Fruit fly (Drosophila melanogaster) whole organism, embryonic: ENCODE data around the gene CG31960.

ENCODE experiments used
- Atf-2 ChIP-seq: fragments of 200-800 bp; sonication (Bioruptor generic); optimal IDR thresholded peaks from 2 replicates; lab custom pipeline; 2016; ENCODE audit warnings: missing biosample characterization, missing genetic modification characterization
- Atf3 ChIP-seq: fragments of 200-800 bp; sonication (Bioruptor generic); optimal IDR thresholded peaks from 3 replicates; lab custom pipeline; 2016; ENCODE audit warnings: missing biosample characterization, missing genetic modification characterization
- B-H1 ChIP-seq: fragments of 200-800 bp; sonication (Bioruptor generic); IDR thresholded peaks from 3 replicates; pipeline ENCODE4 v1.3.6; 2022; ENCODE audit warnings: missing biosample characterization, missing genetic modification characterization
- Bgb ChIP-seq: fragments of 200-800 bp; sonication (Bioruptor generic); IDR thresholded peaks from 2 replicates; pipeline ENCODE4 v1.3.6; 2022; ENCODE audit warnings: missing biosample characterization, missing genetic modification characterization; ENCODE audit not compliant: partially characterized antibody
- C15 ChIP-seq: fragments of 200-800 bp; sonication (Bioruptor generic); IDR thresholded peaks from 3 replicates; pipeline ENCODE4 v1.3.6; 2022; ENCODE audit warnings: missing biosample characterization, missing genetic modification characterization
- CG10274 ChIP-seq: fragments of 200-800 bp; sonication (Bioruptor generic); optimal IDR thresholded peaks from 3 replicates; lab custom pipeline; 2017; ENCODE audit warnings: missing biosample characterization, mild to moderate bottlenecking, missing genetic modification characterization
- CG10959 ChIP-seq: fragments of 200-800 bp; sonication (Bioruptor generic); IDR thresholded peaks from 2 replicates; pipeline ENCODE4 v1.3.6; 2022; ENCODE audit warnings: missing biosample characterization, missing genetic modification characterization
- CG11093 ChIP-seq: fragments of 200-800 bp; sonication (Bioruptor generic); IDR thresholded peaks from 3 replicates; pipeline ENCODE4 v1.3.6; 2022; ENCODE audit warnings: missing biosample characterization, missing genetic modification characterization
- CG11560 ChIP-seq: fragments of 200-800 bp; sonication (Bioruptor generic); IDR thresholded peaks from 3 replicates; pipeline ENCODE4 v1.3.6; 2022; ENCODE audit warnings: missing biosample characterization, missing genetic modification characterization
- CG15479 ChIP-seq: fragments of 200-800 bp; sonication (Bioruptor generic); optimal IDR thresholded peaks from 3 replicates; lab custom pipeline; 2019; ENCODE audit warnings: missing biosample characterization, mild to moderate bottlenecking, missing genetic modification characterization, moderate library complexity
- CG15514 ChIP-seq: fragments of 200-800 bp; sonication (Bioruptor generic); optimal IDR thresholded peaks from 3 replicates; lab custom pipeline; 2017; ENCODE audit warnings: missing biosample characterization, missing genetic modification characterization, mild to moderate bottlenecking, moderate library complexity, missing genetic modification reagents
- CG16779 ChIP-seq: fragments of 200-800 bp; sonication (Bioruptor generic); IDR thresholded peaks from 2 replicates; pipeline ENCODE4 v1.3.6; 2022; ENCODE audit warnings: missing biosample characterization, missing genetic modification characterization
- CG17568 ChIP-seq: fragments of 200-800 bp; sonication (Bioruptor generic); optimal IDR thresholded peaks from 2 replicates; lab custom pipeline; 2018; ENCODE audit warnings: missing biosample characterization, mild to moderate bottlenecking, missing genetic modification characterization, moderate library complexity
- CG31224 ChIP-seq: fragments of 200-800 bp; sonication (Bioruptor generic); IDR thresholded peaks from 2 replicates; pipeline ENCODE4 v1.3.6; 2022; ENCODE audit warnings: missing biosample characterization, missing genetic modification characterization
- CG4820 ChIP-seq: fragments of 200-800 bp; sonication (Bioruptor generic); optimal IDR thresholded peaks from 3 replicates; lab custom pipeline; 2016; ENCODE audit warnings: missing biosample characterization, missing genetic modification characterization
- CG7271 ChIP-seq: fragments of 200-800 bp; sonication (Bioruptor generic); optimal IDR thresholded peaks from 2 replicates; lab custom pipeline; 2018; ENCODE audit warnings: missing biosample characterization, mild to moderate bottlenecking, missing genetic modification characterization, moderate library complexity
- CG7963 ChIP-seq: fragments of 200-800 bp; sonication (Bioruptor generic); IDR thresholded peaks from 3 replicates; pipeline ENCODE4 v1.3.6; 2022; ENCODE audit warnings: missing biosample characterization, missing genetic modification characterization; ENCODE audit not compliant: partially characterized antibody
- D19B ChIP-seq: fragments of 200-800 bp; sonication (Bioruptor generic); optimal IDR thresholded peaks from 2 replicates; lab custom pipeline; 2017; ENCODE audit warnings: missing biosample characterization, mild to moderate bottlenecking, missing genetic modification characterization
- Dref ChIP-seq: fragments of 200-800 bp; sonication (Bioruptor generic); IDR thresholded peaks from 2 replicates; pipeline ENCODE4 v1.3.6; 2022; ENCODE audit warnings: missing biosample characterization, missing genetic modification characterization
- Hr3 ChIP-seq: fragments of 200-800 bp; sonication (Bioruptor generic); optimal IDR thresholded peaks from 3 replicates; lab custom pipeline; 2016; ENCODE audit warnings: missing biosample characterization, missing genetic modification characterization
- Hr51 ChIP-seq, 2 experiments: fragments of 200-800 bp; sonication (Bioruptor generic); optimal IDR thresholded peaks; 2 replicates in 1 of 2; 3 replicates in 1 of 2; lab custom pipeline; 2016 to 2018; ENCODE audit warnings: missing biosample characterization in 2 of 2, missing genetic modification characterization in 2 of 2, mild to moderate bottlenecking in 1 of 2, moderate library complexity in 1 of 2
- NC2β ChIP-seq: fragments of 200-800 bp; sonication (Bioruptor generic); optimal IDR thresholded peaks from 2 replicates; lab custom pipeline; 2016; ENCODE audit warnings: missing biosample characterization, missing genetic modification characterization
- Nf-YB ChIP-seq: fragments of 200-800 bp; sonication (Bioruptor generic); optimal IDR thresholded peaks from 3 replicates; lab custom pipeline; 2019; ENCODE audit warnings: missing biosample characterization, mild to moderate bottlenecking, missing genetic modification characterization, moderate library complexity
- Opbp ChIP-seq: fragments of 200-800 bp; sonication (Bioruptor generic); IDR thresholded peaks from 3 replicates; pipeline ENCODE4 v1.3.6; 2022; ENCODE audit warnings: missing biosample characterization, missing genetic modification characterization; ENCODE audit not compliant: partially characterized antibody
- Ravus ChIP-seq: fragments of 200-800 bp; sonication (Bioruptor generic); IDR thresholded peaks from 2 replicates; pipeline ENCODE4 v1.3.6; 2022; ENCODE audit warnings: missing biosample characterization, missing genetic modification characterization
- Side ChIP-seq: fragments of 200-800 bp; sonication (Bioruptor generic); optimal IDR thresholded peaks from 2 replicates; lab custom pipeline; 2016; ENCODE audit warnings: missing biosample characterization, missing genetic modification characterization
- Sry-β ChIP-seq: fragments of 200-800 bp; sonication (Bioruptor generic); optimal IDR thresholded peaks from 2 replicates; lab custom pipeline; 2018; ENCODE audit warnings: missing biosample characterization, mild to moderate bottlenecking, missing genetic modification characterization, moderate library complexity
- Taf1 ChIP-seq: fragments of 200-800 bp; sonication (Bioruptor generic); IDR thresholded peaks from 2 replicates; pipeline ENCODE4 v1.3.6; 2022; ENCODE audit warnings: missing biosample characterization, missing genetic modification characterization
- ac ChIP-seq: fragments of 200-800 bp; sonication (Bioruptor generic); optimal IDR thresholded peaks from 3 replicates; lab custom pipeline; 2017; ENCODE audit warnings: missing biosample characterization, mild to moderate bottlenecking, missing genetic modification characterization
- az2 ChIP-seq: fragments of 200-800 bp; sonication (Bioruptor generic); optimal IDR thresholded peaks from 3 replicates; lab custom pipeline; 2016; ENCODE audit warnings: missing biosample characterization, missing genetic modification characterization
- chm ChIP-seq: fragments of 200-800 bp; sonication (Bioruptor generic); IDR thresholded peaks from 2 replicates; pipeline ENCODE4 v1.3.6; 2022; ENCODE audit warnings: missing biosample characterization, missing genetic modification characterization
- dysf ChIP-seq: fragments of 200-800 bp; sonication (Bioruptor generic); IDR thresholded peaks from 3 replicates; pipeline ENCODE4 v1.3.6; 2022; ENCODE audit warnings: missing biosample characterization, missing genetic modification characterization
- en ChIP-seq: fragments of 200-800 bp; sonication (Bioruptor generic); optimal IDR thresholded peaks from 2 replicates; lab custom pipeline; 2016; ENCODE audit warnings: missing biosample characterization, missing genetic modification characterization
- exex ChIP-seq: fragments of 200-800 bp; sonication (Bioruptor generic); optimal IDR thresholded peaks from 4 replicates; lab custom pipeline; 2018; ENCODE audit warnings: missing biosample characterization, mild to moderate bottlenecking, missing genetic modification characterization, moderate library complexity
- gsb ChIP-seq: fragments of 200-800 bp; sonication (Bioruptor generic); IDR thresholded peaks from 2 replicates; pipeline ENCODE4 v1.3.6; 2022; ENCODE audit warnings: missing biosample characterization, missing genetic modification characterization
- klu ChIP-seq: fragments of 200-800 bp; sonication (Bioruptor generic); IDR thresholded peaks from 2 replicates; pipeline ENCODE4 v1.3.6; 2022; ENCODE audit warnings: missing biosample characterization, missing genetic modification characterization
- kni ChIP-seq: fragments of 200-800 bp; sonication (Bioruptor generic); optimal IDR thresholded peaks from 3 replicates; lab custom pipeline; 2017; ENCODE audit warnings: mild to moderate bottlenecking, missing biosample characterization, missing genetic modification reagents, missing genetic modification characterization
- luna ChIP-seq: fragments of 200-800 bp; sonication (Bioruptor generic); optimal IDR thresholded peaks from 2 replicates; lab custom pipeline; 2016; ENCODE audit warnings: missing biosample characterization, missing genetic modification characterization
- mirr ChIP-seq: fragments of 200-800 bp; sonication (Bioruptor generic); optimal IDR thresholded peaks from 3 replicates; lab custom pipeline; 2018; ENCODE audit warnings: missing biosample characterization, mild to moderate bottlenecking, missing genetic modification characterization
- nerfin-2 ChIP-seq: fragments of 200-800 bp; sonication (Bioruptor generic); IDR thresholded peaks from 2 replicates; pipeline ENCODE4 v1.3.6; 2022; ENCODE audit warnings: missing biosample characterization, missing genetic modification characterization; ENCODE audit not compliant: partially characterized antibody
- nmo ChIP-seq: fragments of 200-800 bp; sonication (Bioruptor generic); optimal IDR thresholded peaks from 2 replicates; lab custom pipeline; 2018; ENCODE audit warnings: missing biosample characterization, mild to moderate bottlenecking, missing genetic modification characterization, moderate library complexity
- p53 ChIP-seq: fragments of 200-800 bp; sonication (Bioruptor generic); optimal IDR thresholded peaks from 2 replicates; lab custom pipeline; 2016; ENCODE audit warnings: missing biosample characterization, missing genetic modification characterization
- pnt ChIP-seq: fragments of 200-800 bp; sonication (Bioruptor generic); optimal IDR thresholded peaks from 3 replicates; lab custom pipeline; 2016; ENCODE audit warnings: missing biosample characterization, missing genetic modification characterization
- sc ChIP-seq, 3 experiments: fragments of >200 bp in 2 of 3; fragments of 200-800 bp in 1 of 3; sonication (Bioruptor generic) in 1 of 3; optimal IDR thresholded peaks; 2 replicates in 2 of 3; 3 replicates in 1 of 3; lab custom pipeline; 2017; ENCODE audit warnings: mild to moderate bottlenecking in 1 of 3, missing biosample characterization in 1 of 3, missing genetic modification characterization in 1 of 3, missing genetic modification reagents in 1 of 3
- shn ChIP-seq: fragments of 200-800 bp; sonication (Bioruptor generic); optimal IDR thresholded peaks from 3 replicates; lab custom pipeline; 2016; ENCODE audit warnings: missing biosample characterization, missing genetic modification characterization
- sr ChIP-seq: fragments of 200-800 bp; sonication (Bioruptor generic); IDR thresholded peaks from 3 replicates; pipeline ENCODE4 v1.3.6; 2022; ENCODE audit warnings: missing biosample characterization, missing genetic modification characterization
- ssp ChIP-seq: fragments of 200-800 bp; sonication (Bioruptor generic); IDR thresholded peaks from 2 replicates; pipeline ENCODE4 v1.3.6; 2022; ENCODE audit warnings: missing biosample characterization, missing genetic modification characterization
- sug ChIP-seq: fragments of 200-800 bp; optimal IDR thresholded peaks from 2 replicates; lab custom pipeline; 2019; ENCODE audit warnings: missing biosample characterization, mild to moderate bottlenecking, missing genetic modification characterization, moderate library complexity
- twi ChIP-seq: fragments of 200-800 bp; optimal IDR thresholded peaks from 2 replicates; lab custom pipeline; 2019; ENCODE audit warnings: missing biosample characterization, mild to moderate bottlenecking, missing genetic modification characterization, moderate library complexity

CG31960 gene

DNA sequence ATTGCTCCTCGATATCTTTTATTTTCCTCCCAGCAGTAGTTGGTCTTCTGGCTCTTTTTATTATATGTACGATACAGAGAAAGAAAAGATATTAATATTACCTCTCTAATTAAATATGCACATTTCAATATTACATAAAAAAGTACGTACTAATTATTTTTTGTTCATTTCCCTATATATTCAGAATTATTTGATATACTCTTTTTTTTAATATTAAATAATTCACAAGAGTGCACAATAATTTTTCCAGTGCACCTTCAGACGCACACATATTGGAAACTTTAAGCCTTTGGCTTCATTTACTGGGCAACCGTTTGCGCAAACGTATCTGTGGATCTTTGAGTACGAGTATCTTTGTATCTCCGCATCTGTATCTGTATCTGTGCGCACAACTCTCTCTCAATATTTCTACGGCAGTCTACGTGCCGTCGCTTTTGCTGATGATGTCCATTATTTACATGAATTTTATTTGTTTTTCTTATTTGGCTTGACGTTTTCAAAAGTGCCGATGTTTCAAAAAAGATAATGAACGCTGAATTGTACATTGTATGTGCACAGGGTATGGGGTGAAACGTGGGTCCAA is 8.0 kb upstream of the CG31960 start (continued):
- no peak for TF ChIP-seq C15 (GFP tag; lab: Robert Waterston, UW)
- TF ChIP-seq Hr3 (GFP tag; lab: Kevin White, UChicago) = peak; percentile 84
- TF ChIP-seq luna (GFP tag; lab: Kevin White, UChicago) = no peak
- peak; percentile 82 for TF ChIP-seq CG7271 (tag; lab: Kevin White, UChicago)
- TF ChIP-seq chm (GFP tag; lab: Robert Waterston, UW) = peak; percentile 67; the same call in 1 of the 2 replicates
- peak; percentile 20 to 93 for TF ChIP-seq Hr51 (GFP tag; optimal IDR thresholded peaks at IDR 0.05; lab: Kevin White, UChicago)
- no peak for TF ChIP-seq Dref (GFP tag; lab: Robert Waterston, UW)
- TF ChIP-seq CG11560 (tag; lab: Robert Waterston, UW) = 0 out of 3 replicates have a peak, but pooled peaks have one; percentile 63
- no peak for TF ChIP-seq shn (GFP tag; lab: Kevin White, UChicago)
- no peak for TF ChIP-seq mirr (GFP tag; lab: Kevin White, UChicago)
- peak; percentile 80 for TF ChIP-seq ssp (GFP tag; lab: Robert Waterston, UW)
- peak; percentile 80 for TF ChIP-seq kni (GFP tag; lab: Kevin White, UChicago)
- no peak for TF ChIP-seq p53 (GFP tag; lab: Kevin White, UChicago)
- peak; percentile 37 for TF ChIP-seq CG15514 (GFP tag; lab: Kevin White, UChicago)
- peak; percentile 27 for TF ChIP-seq D19B (GFP tag; lab: Kevin White, UChicago)
- 0 out of 2 replicates have a peak, but pooled peaks have one; percentile 20 for TF ChIP-seq Taf1 (GFP tag; lab: Robert Waterston, UW)
- TF ChIP-seq CG10959 (GFP tag; lab: Robert Waterston, UW) = peak; percentile 80
- no peak for TF ChIP-seq Atf-2 (GFP tag; lab: Kevin White, UChicago)
- peak; percentile 16 for TF ChIP-seq CG10274 (GFP tag; lab: Kevin White, UChicago)
- TF ChIP-seq gsb (GFP tag; lab: Robert Waterston, UW) = no peak
- TF ChIP-seq en (GFP tag; lab: Kevin White, UChicago) = no peak
- TF ChIP-seq sc (optimal IDR thresholded peaks at IDR 0.05; lab: Kevin White, UChicago) = no peak
- TF ChIP-seq sc (GFP tag; optimal IDR thresholded peaks at IDR 0.05; lab: Kevin White, UChicago) = peak; percentile 79
- no peak; the same call in 1 of the 2 replicates for TF ChIP-seq Ravus (GFP tag; lab: Robert Waterston, UW)
- peak; percentile 70 for TF ChIP-seq sug
- peak; percentile 84 for TF ChIP-seq az2 (GFP tag; lab: Kevin White, UChicago)
- no peak for TF ChIP-seq Opbp (GFP tag; lab: Robert Waterston, UW)
- TF ChIP-seq CG17568 (GFP tag; lab: Kevin White, UChicago) = peak; percentile 53
- TF ChIP-seq twi (tag; lab: Kevin White, UChicago) = peak; percentile 90
- TF ChIP-seq CG16779 (GFP tag; lab: Robert Waterston, UW) = no peak
- peak; percentile 71 for TF ChIP-seq ac (GFP tag; lab: Kevin White, UChicago)
- TF ChIP-seq nerfin-2 (GFP tag; lab: Robert Waterston, UW) = no peak
- peak; percentile 51; the same call in 1 of the 2 replicates for TF ChIP-seq klu (GFP tag; lab: Robert Waterston, UW)
- peak; percentile 59 for TF ChIP-seq B-H1 (GFP tag; lab: Robert Waterston, UW)
- TF ChIP-seq dysf (GFP tag; lab: Robert Waterston, UW) = peak; percentile 75
- no peak for TF ChIP-seq Bgb (GFP tag; lab: Robert Waterston, UW)
- TF ChIP-seq Sry-β (GFP tag; lab: Kevin White, UChicago) = no peak
- TF ChIP-seq Atf3 (GFP tag; lab: Kevin White, UChicago) = no peak
- TF ChIP-seq exex (tag; lab: Kevin White, UChicago) = peak; percentile 27
- TF ChIP-seq CG7963 (GFP tag; lab: Robert Waterston, UW) = no peak
- TF ChIP-seq CG31224 (GFP tag; lab: Robert Waterston, UW) = peak; percentile 52
- TF ChIP-seq pnt = no peak
- TF ChIP-seq CG11093 = peak; percentile 73; the same call in 2 of the 3 replicates
- no peak for TF ChIP-seq Side
- TF ChIP-seq NC2β (GFP tag; lab: Kevin White, UChicago) = peak; percentile 10
- peak; percentile 88 for TF ChIP-seq CG15479
- TF ChIP-seq CG4820 (GFP tag; lab: Kevin White, UChicago) = peak; percentile 75
- TF ChIP-seq Nf-YB = peak; percentile 80
- TF ChIP-seq sr (GFP tag; lab: Robert Waterston, UW) = no peak
- peak; percentile 95 for TF ChIP-seq nmo (GFP tag; lab: Kevin White, UChicago)
